Worm (Caenorhabditis elegans) whole organism, early embryonic: Measurements from ENCODE around the gene fbxa-99.

ENCODE experiments used
- B0310.2 ChIP-seq: sonication (generic microtip); optimal IDR thresholded peaks from 2 replicates; lab custom pipeline; 2016; ENCODE audit warnings: mild to moderate bottlenecking, missing genetic modification characterization, missing compliant biosample characterization
- aly-1 ChIP-seq: sonication (generic microtip); optimal IDR thresholded peaks from 2 replicates; lab custom pipeline; 2016; ENCODE audit warnings: missing genetic modification characterization, missing compliant biosample characterization
- ama-1 ChIP-seq: fragments of 150-350 bp; optimal IDR thresholded peaks from 2 replicates; lab custom pipeline; 2014
- flt-1 ChIP-seq: fragments of 200-800 bp; sonication (Bioruptor generic); IDR thresholded peaks from 2 replicates; pipeline ENCODE4 v1.3.6; 2022; ENCODE audit warnings: missing genetic modification characterization, missing compliant biosample characterization
- hmg-4 ChIP-seq: fragments of 200-800 bp; sonication (Bioruptor generic); optimal IDR thresholded peaks from 2 replicates; lab custom pipeline; 2018; ENCODE audit warnings: mild to moderate bottlenecking, missing genetic modification characterization, missing compliant biosample characterization
- sea-1 ChIP-seq: fragments of 200-800 bp; sonication (Bioruptor generic); conservative IDR thresholded peaks from 2 replicates; pipeline ENCODE4 v1.3.6; 2022; ENCODE audit warnings: missing genetic modification characterization, missing compliant biosample characterization
- tbx-37 ChIP-seq: fragments of 200-800 bp; sonication (Bioruptor generic); conservative IDR thresholded peaks from 2 replicates; pipeline ENCODE4 v1.3.6; 2022; ENCODE audit warnings: missing genetic modification reagents, missing genetic modification characterization, missing compliant biosample characterization

DNA sequence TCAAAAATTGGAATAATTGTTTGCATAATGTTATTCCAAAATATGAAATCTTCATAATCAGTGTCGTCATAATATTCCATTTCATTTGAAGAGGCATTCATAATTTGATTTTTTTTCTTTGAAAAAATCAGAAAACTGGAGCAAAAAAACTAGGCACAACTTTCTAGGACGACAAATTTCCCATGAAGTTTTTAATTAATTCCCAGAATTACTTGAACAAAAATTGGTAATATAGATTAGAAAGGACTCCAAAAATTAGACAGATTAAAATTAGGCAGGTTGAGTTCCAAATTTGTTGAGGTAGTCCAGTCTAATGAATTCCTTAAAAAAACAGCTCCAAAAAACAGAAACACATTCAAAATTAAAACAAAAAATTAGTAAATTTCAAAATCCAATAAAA, 27.7 kb downstream of the fbxa-99 start, which contains the start of gene srw-57:
- TF ChIP-seq sea-1, result no peak
- no peak for TF ChIP-seq hmg-4 (GFP tag; lab: Kevin White, UChicago)
- no peak for TF ChIP-seq B0310.2 (tag; lab: Kevin White, UChicago)
- no peak for TF ChIP-seq ama-1 (lab: Kevin White, UChicago)
- no peak for TF ChIP-seq flt-1 (GFP tag; lab: Robert Waterston, UW)
- TF ChIP-seq tbx-37 (GFP tag; lab: Robert Waterston, UW), result no peak
- TF ChIP-seq aly-1 (tag; lab: Kevin White, UChicago), result no peak
